Fruit fly (Drosophila melanogaster) whole organism, pupa: ENCODE results near the gene opa.

Experiments
- CG10348 ChIP-seq: fragments of 200-800 bp; sonication (Bioruptor generic); IDR thresholded peaks from 2 replicates; pipeline ENCODE4 v1.3.6; 2022; ENCODE audit warnings: missing biosample characterization, missing genetic modification characterization
- CG12605 ChIP-seq: fragments of 200-800 bp; sonication (Bioruptor generic); IDR thresholded peaks from 2 replicates; pipeline ENCODE4 v1.3.6; 2022; ENCODE audit warnings: missing biosample characterization, missing genetic modification characterization
- CG13204 ChIP-seq: fragments of 200-800 bp; sonication (Bioruptor generic); optimal IDR thresholded peaks from 2 replicates; lab custom pipeline; 2018; ENCODE audit warnings: missing biosample characterization, mild to moderate bottlenecking, missing genetic modification characterization, moderate library complexity
- CG14655 ChIP-seq: fragments of 200-800 bp; sonication (Bioruptor generic); optimal IDR thresholded peaks from 3 replicates; lab custom pipeline; 2017; ENCODE audit warnings: mild to moderate bottlenecking, missing biosample characterization, missing genetic modification reagents, missing genetic modification characterization
- CG15710 ChIP-seq: fragments of 200-800 bp; sonication (Bioruptor generic); optimal IDR thresholded peaks from 2 replicates; lab custom pipeline; 2018; ENCODE audit warnings: missing biosample characterization, mild to moderate bottlenecking, missing genetic modification characterization, moderate library complexity
- CG17806 ChIP-seq: fragments of 200-800 bp; sonication (Bioruptor generic); optimal IDR thresholded peaks from 2 replicates; lab custom pipeline; 2018; ENCODE audit warnings: missing biosample characterization, mild to moderate bottlenecking, missing genetic modification characterization, moderate library complexity
- CG32121 ChIP-seq: fragments of 200-800 bp; sonication (Bioruptor generic); IDR thresholded peaks from 2 replicates; pipeline ENCODE4 v1.3.6; 2022; ENCODE audit warnings: missing biosample characterization, missing genetic modification characterization
- CG34367 ChIP-seq: fragments of 200-800 bp; sonication (Bioruptor generic); optimal IDR thresholded peaks from 2 replicates; lab custom pipeline; 2018; ENCODE audit warnings: missing biosample characterization, mild to moderate bottlenecking, missing genetic modification characterization
- CG4496 ChIP-seq: fragments of 200-800 bp; sonication (Bioruptor generic); IDR thresholded peaks from 3 replicates; pipeline ENCODE4 v1.3.6; 2022; ENCODE audit warnings: missing biosample characterization, missing genetic modification characterization
- CG8159 ChIP-seq: fragments of 200-800 bp; sonication (Bioruptor generic); optimal IDR thresholded peaks from 3 replicates; lab custom pipeline; 2018; ENCODE audit warnings: missing biosample characterization, mild to moderate bottlenecking, missing genetic modification characterization, moderate library complexity
- CG8301 ChIP-seq: fragments of 200-800 bp; sonication (Bioruptor generic); optimal IDR thresholded peaks from 2 replicates; lab custom pipeline; 2018; ENCODE audit warnings: missing biosample characterization, mild to moderate bottlenecking, missing genetic modification characterization
- CG9948 ChIP-seq: fragments of 200-800 bp; sonication (Bioruptor generic); optimal IDR thresholded peaks from 2 replicates; lab custom pipeline; 2018; ENCODE audit warnings: missing biosample characterization, mild to moderate bottlenecking, missing genetic modification characterization, moderate library complexity
- D1 ChIP-seq: fragments of 200-800 bp; sonication (Bioruptor generic); optimal IDR thresholded peaks from 2 replicates; lab custom pipeline; 2018; ENCODE audit warnings: missing biosample characterization, mild to moderate bottlenecking, missing genetic modification characterization, moderate library complexity
- EcR ChIP-seq: fragments of 200-800 bp; sonication (Bioruptor generic); optimal IDR thresholded peaks from 3 replicates; lab custom pipeline; 2019; ENCODE audit warnings: missing biosample characterization, missing genetic modification characterization, mild to moderate bottlenecking, moderate library complexity, missing genetic modification reagents
- Ets98B ChIP-seq: fragments of 200-800 bp; sonication (Bioruptor generic); IDR thresholded peaks from 2 replicates; pipeline ENCODE4 v1.3.6; 2022; ENCODE audit warnings: missing biosample characterization, missing genetic modification characterization
- Pif1A ChIP-seq: fragments of 200-800 bp; sonication (Bioruptor generic); optimal IDR thresholded peaks from 3 replicates; lab custom pipeline; 2016; ENCODE audit warnings: missing biosample characterization, missing genetic modification characterization
- Pif1B ChIP-seq: fragments of 200-800 bp; sonication (Bioruptor generic); optimal IDR thresholded peaks from 3 replicates; lab custom pipeline; 2016; ENCODE audit warnings: missing biosample characterization, missing genetic modification characterization
- Snoo ChIP-seq: fragments of 200-800 bp; sonication (Bioruptor generic); optimal IDR thresholded peaks from 3 replicates; lab custom pipeline; 2017; ENCODE audit warnings: missing biosample characterization, mild to moderate bottlenecking, missing genetic modification characterization, inconsistent platforms
- fd96Ca ChIP-seq: fragments of 200-800 bp; sonication (Bioruptor generic); IDR thresholded peaks from 3 replicates; pipeline ENCODE4 v1.3.6; 2022; ENCODE audit warnings: missing biosample characterization, missing genetic modification characterization
- gl ChIP-seq: fragments of 200-800 bp; sonication (Bioruptor generic); optimal IDR thresholded peaks from 2 replicates; lab custom pipeline; 2018; ENCODE audit warnings: missing biosample characterization, mild to moderate bottlenecking, missing genetic modification characterization
- rn ChIP-seq: fragments of 200-800 bp; sonication (Bioruptor generic); IDR thresholded peaks from 2 replicates; pipeline ENCODE4 v1.3.6; 2022; ENCODE audit warnings: missing biosample characterization, missing genetic modification characterization

opa gene

dm6 chr3R:4852373-4852860, at the start of gene opa:
Gene opa, plus strand, starts transcription at chr3R:4852813.
- TF ChIP-seq gl (tag; lab: Kevin White, UChicago) (no peak), D1 (tag; lab: Kevin White, UChicago) (peak; percentile 36), Pif1B (GFP tag; lab: Kevin White, UChicago) (no peak), CG13204 (GFP tag; lab: Kevin White, UChicago) (no peak), CG4496 (GFP tag; lab: Robert Waterston, UW) (0 out of 3 replicates have a peak, but pooled peaks have one; percentile 9)

DNA sequence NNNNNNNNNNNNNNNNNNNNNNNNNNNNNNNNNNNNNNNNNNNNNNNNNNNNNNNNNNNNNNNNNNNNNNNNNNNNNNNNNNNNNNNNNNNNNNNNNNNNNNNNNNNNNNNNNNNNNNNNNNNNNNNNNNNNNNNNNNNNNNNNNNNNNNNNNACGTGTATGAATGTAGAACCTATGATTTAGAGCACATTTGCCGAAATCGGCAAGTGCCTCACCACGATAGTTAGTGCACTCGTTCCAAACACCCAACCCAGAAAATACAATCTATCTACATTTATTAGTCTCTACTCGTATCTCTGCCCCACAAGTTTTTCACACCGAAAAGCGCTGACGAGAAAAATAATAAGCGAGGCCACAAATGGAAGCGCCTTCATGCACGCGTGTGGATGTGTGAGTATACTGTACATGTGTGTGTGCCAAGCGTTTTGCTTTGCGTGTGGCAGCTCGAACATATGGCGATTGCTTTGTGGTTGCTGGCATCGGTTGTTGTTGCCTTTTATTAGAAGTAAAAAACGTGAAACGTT, 48.4 kb upstream of the opa start:
- 0 out of 3 replicates have a peak, but pooled peaks have one; percentile 20 for TF ChIP-seq fd96Ca (GFP tag; lab: Robert Waterston, UW)
- TF ChIP-seq CG32121 (GFP tag; lab: Robert Waterston, UW) = no peak

DNA sequence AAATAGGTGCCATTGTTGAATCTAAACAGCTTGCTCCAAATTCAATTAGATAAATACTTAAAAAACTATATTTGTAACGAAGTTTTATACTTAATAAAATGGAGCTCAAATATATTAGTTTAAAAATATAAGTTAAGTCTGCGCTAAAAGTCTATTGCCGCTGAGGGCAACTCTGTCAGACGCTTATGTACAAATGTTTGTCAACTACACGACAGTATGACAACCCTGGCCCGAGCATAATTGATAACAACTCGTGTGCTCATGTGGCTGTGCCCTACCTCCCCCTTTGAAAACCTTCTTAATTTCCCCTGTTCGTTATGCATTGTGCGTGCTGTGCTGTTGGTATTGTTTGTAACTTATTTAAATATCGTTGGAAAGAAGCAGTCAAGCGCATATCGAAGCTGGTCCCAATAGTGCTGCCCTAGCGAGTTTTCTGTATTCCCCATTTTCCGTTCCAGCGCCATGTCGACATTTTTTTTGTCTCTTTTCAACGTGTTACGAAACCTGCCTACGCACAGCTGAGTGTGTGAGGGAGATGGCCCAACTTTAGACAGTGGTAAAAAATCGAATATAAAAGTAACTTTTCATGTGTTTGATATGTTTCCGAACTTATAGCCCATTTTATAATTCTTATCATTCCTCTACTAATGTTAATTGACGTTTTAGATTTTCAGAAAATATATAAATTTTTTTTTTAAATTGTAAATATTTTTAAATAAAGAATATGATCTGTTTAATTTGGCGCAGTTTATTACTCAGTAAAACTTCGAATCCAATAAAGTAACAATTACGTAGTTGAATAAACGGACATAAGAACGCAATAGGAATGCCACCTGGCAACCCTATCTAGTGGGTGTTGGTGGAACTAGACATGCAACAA, 47.5 kb upstream of the opa start:
- TF ChIP-seq EcR (GFP tag; lab: Kevin White, UChicago) (no peak), CG12605 (GFP tag; lab: Robert Waterston, UW) (no peak), CG14655 (GFP tag; lab: Kevin White, UChicago) (peak; percentile 41), CG9948 (tag; lab: Kevin White, UChicago) (peak; percentile 26), CG8159 (tag; lab: Kevin White, UChicago) (peak; percentile 62), CG15710 (tag; lab: Kevin White, UChicago) (peak; percentile 46), fd96Ca (GFP tag; lab: Robert Waterston, UW) (no peak), rn (no peak), CG4496 (GFP tag; lab: Robert Waterston, UW) (no peak), CG17806 (tag; lab: Kevin White, UChicago) (peak; percentile 16), CG34367 (no peak), Ets98B (GFP tag; lab: Robert Waterston, UW) (no peak), CG13204 (GFP tag; lab: Kevin White, UChicago) (no peak), Pif1B (GFP tag; lab: Kevin White, UChicago) (no peak), CG32121 (GFP tag; lab: Robert Waterston, UW) (no peak), CG8301 (tag; lab: Kevin White, UChicago) (peak; percentile 0), Snoo (no peak)

DNA sequence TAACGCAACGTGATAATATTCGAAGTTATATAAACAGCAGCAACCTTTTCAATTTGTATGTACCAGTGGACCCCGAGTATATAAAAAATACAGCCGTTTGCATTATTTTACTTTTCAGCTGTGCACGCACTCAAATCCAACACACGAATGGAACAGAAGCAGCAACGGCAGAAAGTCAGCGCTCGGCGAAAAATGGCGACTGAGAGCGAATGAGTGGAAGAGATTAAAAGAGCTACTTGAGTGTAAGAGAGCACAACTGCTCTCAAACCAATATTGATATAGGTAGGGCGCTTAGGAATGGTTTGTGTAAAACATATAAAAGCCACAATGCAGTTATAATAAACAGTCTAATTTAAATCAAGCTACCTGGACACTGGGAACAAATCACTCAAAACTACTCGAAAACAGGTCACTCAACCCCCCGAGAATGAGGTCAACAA, 46.3 kb upstream of the opa start:
- TF ChIP-seq CG32121 (GFP tag; lab: Robert Waterston, UW) (0 out of 2 replicates have a peak, but pooled peaks have one; percentile 11), EcR (GFP tag; lab: Kevin White, UChicago) (peak; percentile 96), CG17806 (tag; lab: Kevin White, UChicago) (peak; percentile 10), CG4496 (GFP tag; lab: Robert Waterston, UW) (0 out of 3 replicates have a peak, but pooled peaks have one; percentile 15), CG15710 (tag; lab: Kevin White, UChicago) (no peak), CG13204 (GFP tag; lab: Kevin White, UChicago) (peak; percentile 59), D1 (tag; lab: Kevin White, UChicago) (no peak), Snoo (peak; percentile 57), CG10348 (no peak), CG8159 (tag; lab: Kevin White, UChicago) (peak; percentile 3), Ets98B (GFP tag; lab: Robert Waterston, UW) (peak; percentile 27; the same call in 1 of the 2 replicates), CG34367 (peak; percentile 13), CG9948 (tag; lab: Kevin White, UChicago) (no peak), gl (tag; lab: Kevin White, UChicago) (peak; percentile 23), CG12605 (GFP tag; lab: Robert Waterston, UW) (peak; percentile 74), fd96Ca (GFP tag; lab: Robert Waterston, UW) (peak; percentile 19; the same call in 1 of the 3 replicates), Pif1B (GFP tag; lab: Kevin White, UChicago) (peak; percentile 77), CG8301 (tag; lab: Kevin White, UChicago) (no peak), rn (no peak), Pif1A (GFP tag; lab: Kevin White, UChicago) (peak; percentile 43), CG14655 (GFP tag; lab: Kevin White, UChicago) (no peak)

DNA sequence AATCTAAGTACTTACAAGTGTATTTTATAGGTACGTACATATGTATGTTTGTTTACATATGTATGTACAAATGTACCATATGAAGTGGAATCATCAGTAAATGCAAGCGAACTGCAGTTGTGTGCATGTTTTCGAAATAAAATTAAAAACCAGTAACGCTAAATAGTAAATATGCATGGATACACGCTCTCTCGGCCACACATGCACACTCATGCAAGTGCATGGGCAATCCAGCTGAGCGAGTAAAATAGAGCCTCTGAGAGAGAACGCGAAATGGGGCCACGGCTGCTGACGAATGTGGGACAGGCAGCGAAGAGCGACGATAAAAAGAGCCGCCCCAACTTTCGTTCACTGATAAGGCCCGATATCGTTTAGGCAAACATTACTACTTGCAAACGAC, 45.0 kb upstream of the opa start:
- TF ChIP-seq fd96Ca (GFP tag; lab: Robert Waterston, UW) (no peak), EcR (GFP tag; lab: Kevin White, UChicago) (peak; percentile 73)
